Worm (Caenorhabditis elegans): ENCODE data around the gene zip-3.

Gene zip-3

DNA sequence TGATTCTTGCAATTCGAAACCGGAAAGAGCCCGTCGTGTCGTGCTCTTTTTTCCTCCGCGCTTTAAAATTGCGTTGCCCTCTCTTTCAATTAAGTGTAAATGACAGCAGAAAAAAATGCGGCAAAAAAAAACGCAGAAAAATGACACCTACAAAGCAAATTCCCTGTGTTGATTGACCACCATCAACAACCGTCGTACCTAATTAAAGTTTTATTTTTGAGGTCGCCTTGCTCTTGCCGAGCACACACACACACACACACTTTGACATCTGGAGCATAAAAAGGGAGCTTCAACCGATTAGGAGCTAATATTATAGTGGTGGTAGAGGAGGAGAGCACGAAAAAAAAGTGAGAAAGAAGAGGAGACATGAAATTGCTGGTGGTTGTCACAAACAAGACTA is 21.4 kb downstream of the zip-3 start:
- TF ChIP-seq snpc-4 (tag; optimal IDR thresholded peaks at IDR 0.05) (no peak), nhr-76 (tag; optimal IDR thresholded peaks at IDR 0.05) (no peak), mep-1 (tag; optimal IDR thresholded peaks at IDR 0.05) (no peak), hlh-1 (tag; optimal IDR thresholded peaks at IDR 0.05) (no peak), tbx-8 (GFP tag; optimal IDR thresholded peaks at IDR 0.05) (no peak), M03D4.4 (tag; optimal IDR thresholded peaks at IDR 0.05) (no peak), nhr-2 (tag; optimal IDR thresholded peaks at IDR 0.05) (no peak), blmp-1 (tag; optimal IDR thresholded peaks at IDR 0.05) (no peak), flh-1 (GFP tag; optimal IDR thresholded peaks at IDR 0.05) (no peak), lin-32 (GFP tag; optimal IDR thresholded peaks at IDR 0.05) (no peak)

DNA sequence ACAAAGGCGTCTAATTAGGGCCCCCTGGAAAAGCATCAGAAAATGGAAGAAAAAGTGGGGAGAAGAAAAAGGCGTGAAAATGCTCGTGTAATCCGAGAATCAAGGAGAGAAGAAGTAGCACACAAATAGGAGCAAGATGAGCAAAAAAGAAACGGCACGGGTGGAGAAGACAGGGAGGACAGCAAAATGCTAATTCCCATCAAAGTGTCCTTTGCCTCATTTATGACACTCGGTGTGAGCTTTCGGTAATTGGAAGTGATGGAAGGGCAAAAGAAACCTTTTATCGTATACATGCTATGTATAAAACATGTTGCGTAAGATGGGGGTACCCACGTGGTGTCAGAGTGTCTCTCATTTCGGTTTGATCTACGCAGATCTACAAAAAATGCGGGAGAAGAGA is 23.7 kb downstream of the zip-3 start:
- no peak for TF ChIP-seq ceh-43 (GFP tag; optimal IDR thresholded peaks at IDR 0.05)
- peak; percentile 4 for TF ChIP-seq mls-2 (tag; optimal IDR thresholded peaks at IDR 0.05)

DNA sequence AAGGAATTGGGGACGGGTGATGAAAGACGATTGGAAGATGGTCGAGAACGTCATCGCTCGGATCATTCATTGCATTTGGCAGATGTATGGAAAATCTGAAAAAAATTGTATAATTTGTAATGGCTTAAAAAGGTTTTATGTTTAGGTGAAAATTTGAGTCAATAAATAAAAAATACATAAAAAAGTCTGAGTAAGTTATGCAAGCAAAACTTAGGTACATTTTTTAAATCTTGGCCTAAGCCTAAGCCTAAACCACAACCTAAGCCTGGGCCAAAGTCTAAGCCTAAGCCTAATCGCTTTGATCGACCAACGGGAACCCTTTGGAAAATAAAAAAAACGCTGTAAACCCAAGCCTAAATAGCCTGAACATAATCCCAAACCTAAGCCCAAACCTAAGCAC is 25.3 kb downstream of the zip-3 start, which contains the start of gene hot-3:
TSS of gene hot-3 (minus strand) at position 101 of the 400 bp plus-strand sequence.
- no peak for TF ChIP-seq M03D4.4 (tag; optimal IDR thresholded peaks at IDR 0.05)
- no peak for TF ChIP-seq tbx-8 (GFP tag; optimal IDR thresholded peaks at IDR 0.05)
- no peak for TF ChIP-seq drap-1 (GFP tag; optimal IDR thresholded peaks at IDR 0.05)
- TF ChIP-seq sem-2 (GFP tag; optimal IDR thresholded peaks at IDR 0.05): no peak

DNA sequence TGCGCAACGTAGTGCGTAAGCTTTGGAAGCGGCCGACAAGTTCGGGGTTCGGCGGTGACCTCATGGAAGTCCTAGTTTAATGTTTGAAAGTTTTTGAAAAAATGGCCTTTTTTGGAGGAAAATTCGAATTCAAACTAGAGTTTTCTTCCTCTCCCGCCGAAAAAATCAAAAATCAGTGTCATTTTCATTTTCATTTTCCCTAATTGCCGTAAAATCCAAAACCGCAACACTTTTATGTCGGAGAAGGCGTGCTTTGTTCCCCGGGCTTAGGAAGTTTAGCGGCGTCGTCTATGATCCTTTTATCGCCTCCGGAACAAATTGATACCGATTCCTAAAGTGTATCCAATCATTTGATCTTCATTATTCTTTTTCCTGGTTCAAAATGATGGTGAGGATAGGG is 32.3 kb downstream of the zip-3 start, which contains the start of gene mltn-5:
TSS of gene mltn-5 (plus strand) at position 301 of the 400 bp plus-strand sequence.
- TF ChIP-seq nhr-12 (tag; optimal IDR thresholded peaks at IDR 0.05): no peak
- no peak for TF ChIP-seq ceh-83 (GFP tag; optimal IDR thresholded peaks at IDR 0.05)
- TF ChIP-seq elt-3 (tag; optimal IDR thresholded peaks at IDR 0.05): no peak
- no peak for TF ChIP-seq ham-2 (GFP tag; optimal IDR thresholded peaks at IDR 0.05)
- no peak for TF ChIP-seq nhr-2 (tag; optimal IDR thresholded peaks at IDR 0.05)
- no peak for TF ChIP-seq M03D4.4 (tag; optimal IDR thresholded peaks at IDR 0.05)
- no peak for TF ChIP-seq sptf-1 (tag; optimal IDR thresholded peaks at IDR 0.05)
- no peak for TF ChIP-seq elt-1 (tag; optimal IDR thresholded peaks at IDR 0.05; ENCODE audit: borderline replicate concordance, insufficient read depth)
- no peak for TF ChIP-seq mab-5 (tag; optimal IDR thresholded peaks at IDR 0.05)
- TF ChIP-seq nhr-28 (tag; optimal IDR thresholded peaks at IDR 0.05): no peak
- TF ChIP-seq blmp-1 (tag; optimal IDR thresholded peaks at IDR 0.05): no peak
- TF ChIP-seq lin-32 (GFP tag; optimal IDR thresholded peaks at IDR 0.05): no peak
- no peak for TF ChIP-seq ceh-39 (tag; optimal IDR thresholded peaks at IDR 0.05)
- TF ChIP-seq drap-1 (GFP tag; optimal IDR thresholded peaks at IDR 0.05): no peak
- no peak for TF ChIP-seq ces-1 (GFP tag; optimal IDR thresholded peaks at IDR 0.05)
- no peak for TF ChIP-seq cnd-1 (tag; optimal IDR thresholded peaks at IDR 0.05)
- TF ChIP-seq sem-2 (GFP tag; optimal IDR thresholded peaks at IDR 0.05): no peak

DNA sequence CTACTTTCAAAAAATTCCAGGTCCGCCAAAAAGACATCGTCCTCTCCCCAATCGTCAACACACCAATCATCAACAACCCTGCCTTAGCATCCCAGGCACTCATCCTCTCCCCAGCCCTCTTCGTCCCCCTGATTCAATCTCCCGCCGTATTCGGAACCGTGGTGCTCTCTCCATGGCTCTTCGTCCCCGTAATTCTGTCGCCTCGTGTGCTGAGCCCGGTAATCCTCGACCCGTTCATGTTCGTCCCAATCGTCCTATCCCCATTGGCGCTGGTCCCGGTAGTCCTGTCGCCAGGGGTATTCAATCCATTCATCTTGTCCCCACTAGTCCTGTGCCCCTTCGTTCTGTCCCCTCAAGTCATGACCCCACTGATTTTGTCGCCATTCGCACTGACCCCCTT is 38.2 kb downstream of the zip-3 start:
- TF ChIP-seq cnd-1 (tag; optimal IDR thresholded peaks at IDR 0.05): no peak
- TF ChIP-seq nhr-237 (tag; optimal IDR thresholded peaks at IDR 0.05): no peak
- no peak for TF ChIP-seq sptf-1 (tag; optimal IDR thresholded peaks at IDR 0.05)
- no peak for TF ChIP-seq unc-120 (tag; optimal IDR thresholded peaks at IDR 0.05; ENCODE audit: poor library complexity, severe bottlenecking)
- TF ChIP-seq ceh-39 (tag; optimal IDR thresholded peaks at IDR 0.05): no peak
- TF ChIP-seq lin-32 (GFP tag; optimal IDR thresholded peaks at IDR 0.05): no peak
- TF ChIP-seq lin-13 (tag; optimal IDR thresholded peaks at IDR 0.05): no peak
- no peak for TF ChIP-seq sem-2 (GFP tag; optimal IDR thresholded peaks at IDR 0.05)
- TF ChIP-seq nhr-76 (tag; optimal IDR thresholded peaks at IDR 0.05): no peak

DNA sequence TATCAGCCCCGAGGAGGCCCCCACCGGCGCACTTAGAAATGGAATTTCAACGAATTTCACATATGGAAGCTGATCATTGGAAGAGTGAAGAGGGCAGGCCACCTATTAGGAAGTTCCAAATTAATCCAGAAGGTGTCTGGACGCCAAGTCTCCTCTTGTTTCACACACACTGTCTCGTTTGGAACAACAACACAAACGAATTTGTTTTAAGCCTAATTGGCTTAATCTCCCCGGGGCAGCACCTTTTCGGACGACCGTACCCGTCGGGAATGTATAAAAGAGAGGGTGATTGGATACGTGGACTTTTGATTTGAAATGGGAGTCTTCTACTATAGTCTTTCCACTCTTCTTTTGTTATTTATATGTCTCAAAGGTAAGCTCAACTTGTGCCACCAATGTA is 41.2 kb downstream of the zip-3 start, which contains the start of gene mltn-3:
TSS of gene mltn-3 (plus strand) at position 301 of the 400 bp plus-strand sequence.
- TF ChIP-seq ztf-11 (tag; optimal IDR thresholded peaks at IDR 0.05): no peak
- no peak for TF ChIP-seq snpc-4 (tag; optimal IDR thresholded peaks at IDR 0.05)
- TF ChIP-seq bed-3 (GFP tag; optimal IDR thresholded peaks at IDR 0.05): no peak
- no peak for TF ChIP-seq flh-1 (GFP tag; optimal IDR thresholded peaks at IDR 0.05)
- TF ChIP-seq ces-1 (GFP tag; optimal IDR thresholded peaks at IDR 0.05): no peak
- no peak for TF ChIP-seq unc-62 (GFP tag; optimal IDR thresholded peaks at IDR 0.05)
- no peak for TF ChIP-seq ceh-39 (tag; optimal IDR thresholded peaks at IDR 0.05)
